Worm (Caenorhabditis elegans) whole organism, L1 larva: ENCODE measurements around the gene W06H8.6.

ENCODE experiments used
- C04F5.9 ChIP-seq: sonication (generic microtip); optimal IDR thresholded peaks from 2 replicates; lab custom pipeline; 2016; ENCODE audit warnings: missing genetic modification characterization, missing compliant biosample characterization
- C16A3.4 ChIP-seq: fragments of 150-350 bp; optimal IDR thresholded peaks from 2 replicates; lab custom pipeline; 2014; ENCODE audit warnings: missing biosample characterization, missing genetic modification characterization
- Y116A8C.19 ChIP-seq: sonication (generic microtip); optimal IDR thresholded peaks from 2 replicates; lab custom pipeline; 2016; ENCODE audit warnings: missing compliant biosample characterization, missing genetic modification characterization, borderline replicate concordance
- aha-1 ChIP-seq: fragments of 150-350 bp; optimal IDR thresholded peaks from 2 replicates; lab custom pipeline; 2014; ENCODE audit warnings: missing biosample characterization, missing genetic modification characterization
- ama-1 ChIP-seq: fragments of 150-350 bp; optimal IDR thresholded peaks from 2 replicates; lab custom pipeline; 2014
- ceh-63 ChIP-seq: fragments of 200-800 bp; sonication (Bioruptor generic); optimal IDR thresholded peaks from 2 replicates; lab custom pipeline; 2018; ENCODE audit warnings: mild to moderate bottlenecking, missing genetic modification characterization, missing compliant biosample characterization
- ceh-8 ChIP-seq: fragments of 200-800 bp; sonication (Bioruptor generic); optimal IDR thresholded peaks from 2 replicates; lab custom pipeline; 2018; ENCODE audit warnings: mild to moderate bottlenecking, missing genetic modification characterization, moderate library complexity, missing compliant biosample characterization
- ceh-88 ChIP-seq: fragments of 200-800 bp; sonication (Bioruptor generic); IDR thresholded peaks from 2 replicates; pipeline ENCODE4 v1.3.6; 2022; ENCODE audit warnings: missing genetic modification characterization, missing compliant biosample characterization
- ceh-90 ChIP-seq: sonication (generic microtip); optimal IDR thresholded peaks from 2 replicates; lab custom pipeline; 2016; ENCODE audit warnings: missing genetic modification characterization, missing compliant biosample characterization
- dpl-1 ChIP-seq, 3 experiments: fragments of 150-350 bp in 2 of 3; sonication (generic microtip) in 1 of 3; optimal IDR thresholded peaks; 2 replicates each; lab custom pipeline; 2014 to 2017; ENCODE audit warnings: missing biosample characterization in 3 of 3, missing genetic modification characterization in 3 of 3, missing genetic modification reagents in 3 of 3
- dsc-1 ChIP-seq: sonication (generic microtip); optimal IDR thresholded peaks from 2 replicates; lab custom pipeline; 2016; ENCODE audit warnings: mild to moderate bottlenecking, missing genetic modification characterization, missing compliant biosample characterization
- efl-1 ChIP-seq, 4 experiments: fragments of 150-350 bp; optimal IDR thresholded peaks in 3 of 4; peaks in 1 of 4; 1 replicate in 1 of 4; 2 replicates in 3 of 4; lab custom pipeline; 2014; ENCODE audit warnings: missing biosample characterization in 2 of 4, missing genetic modification characterization in 2 of 4, missing genetic modification reagents in 2 of 4
- efl-3 ChIP-seq: fragments of 200-800 bp; sonication (Bioruptor generic); optimal IDR thresholded peaks from 2 replicates; lab custom pipeline; 2018; ENCODE audit warnings: mild to moderate bottlenecking, missing genetic modification characterization, missing compliant biosample characterization
- egl-13 ChIP-seq: sonication (generic microtip); optimal IDR thresholded peaks from 2 replicates; lab custom pipeline; 2016; ENCODE audit warnings: missing genotype, missing genetic modification reagents, missing genetic modification characterization, missing compliant biosample characterization
- egl-27 ChIP-seq, 2 experiments: fragments of 150-350 bp in 1 of 2; sonication (generic microtip); optimal IDR thresholded peaks; 3 replicates each; lab custom pipeline; 2017 to 2018; ENCODE audit warnings: missing biosample characterization in 2 of 2, missing genetic modification characterization in 2 of 2, missing genetic modification reagents in 2 of 2
- elt-2 ChIP-seq: sonication (generic microtip); optimal IDR thresholded peaks from 2 replicates; lab custom pipeline; 2016; ENCODE audit warnings: missing genetic modification characterization, mild to moderate bottlenecking, inconsistent platforms, missing compliant biosample characterization, missing genetic modification reagents
- elt-3 ChIP-seq, 6 experiments: fragments of 150-350 bp in 1 of 6; sonication (generic microtip); optimal IDR thresholded peaks; 2 replicates each; lab custom pipeline; 2017 to 2018; ENCODE audit warnings: missing biosample characterization in 6 of 6, missing genetic modification characterization in 6 of 6, inconsistent platforms in 1 of 6
- fkh-8 ChIP-seq: sonication (generic microtip); optimal IDR thresholded peaks from 2 replicates; lab custom pipeline; 2016; ENCODE audit warnings: mild to moderate bottlenecking, missing genetic modification characterization, missing compliant biosample characterization
- fos-1 ChIP-seq: fragments of 150-350 bp; optimal IDR thresholded peaks from 2 replicates; lab custom pipeline; 2014; ENCODE audit warnings: missing biosample characterization, missing genetic modification characterization
- grh-1 ChIP-seq: fragments of 200-800 bp; sonication (Bioruptor generic); IDR thresholded peaks from 2 replicates; pipeline ENCODE4 v1.3.6; 2022; ENCODE audit warnings: missing genetic modification reagents, missing genetic modification characterization, missing compliant biosample characterization
- hlh-4 ChIP-seq: sonication (generic microtip); optimal IDR thresholded peaks from 2 replicates; lab custom pipeline; 2016; ENCODE audit warnings: mild to moderate bottlenecking, missing genetic modification characterization, missing compliant biosample characterization
- hpl-2 ChIP-seq: fragments of 150-350 bp; optimal IDR thresholded peaks from 2 replicates; lab custom pipeline; 2014; ENCODE audit warnings: missing biosample characterization, missing genetic modification reagents, missing genetic modification characterization
- irx-1 ChIP-seq: sonication (generic microtip); optimal IDR thresholded peaks from 2 replicates; lab custom pipeline; 2016; ENCODE audit warnings: missing genetic modification characterization, missing compliant biosample characterization
- jun-1 ChIP-seq: fragments of 150-350 bp; optimal IDR thresholded peaks from 2 replicates; lab custom pipeline; 2014; ENCODE audit warnings: missing biosample characterization, missing genetic modification reagents, missing genetic modification characterization
- lin-13 ChIP-seq: fragments of 150-350 bp; optimal IDR thresholded peaks from 2 replicates; lab custom pipeline; 2014; ENCODE audit warnings: missing biosample characterization, missing genetic modification reagents, missing genetic modification characterization
- lin-14 ChIP-seq: fragments of 200-800 bp; sonication (Bioruptor generic); optimal IDR thresholded peaks from 2 replicates; lab custom pipeline; 2018; ENCODE audit warnings: mild to moderate bottlenecking, missing genetic modification characterization, moderate library complexity, missing compliant biosample characterization
- lin-15B ChIP-seq: fragments of 150-350 bp; sonication (generic microtip); optimal IDR thresholded peaks from 3 replicates; lab custom pipeline; 2014; ENCODE audit warnings: missing biosample characterization, missing genetic modification characterization
- lin-35 ChIP-seq, 2 experiments: fragments of 150-350 bp; optimal IDR thresholded peaks; 2 replicates each; lab custom pipeline; 2014; ENCODE audit warnings: missing biosample characterization in 2 of 2, missing genetic modification characterization in 2 of 2, missing genetic modification reagents in 2 of 2
- lin-39 ChIP-seq: fragments of 150-350 bp; optimal IDR thresholded peaks from 2 replicates; lab custom pipeline; 2014; ENCODE audit warnings: missing biosample characterization, missing genetic modification reagents, missing genetic modification characterization
- lsy-2 ChIP-seq, 2 experiments: fragments of 150-350 bp; optimal IDR thresholded peaks; 2 replicates each; lab custom pipeline; 2014; ENCODE audit warnings: missing biosample characterization in 2 of 2, missing genetic modification characterization in 2 of 2
- mef-2 ChIP-seq: fragments of 150-350 bp; optimal IDR thresholded peaks from 2 replicates; lab custom pipeline; 2014; ENCODE audit warnings: missing biosample characterization, missing genetic modification characterization
- nhr-11 ChIP-seq: fragments of 150-350 bp; optimal IDR thresholded peaks from 2 replicates; lab custom pipeline; 2014; ENCODE audit warnings: missing biosample characterization, missing genetic modification characterization
- nhr-12 ChIP-seq: sonication (generic microtip); optimal IDR thresholded peaks from 2 replicates; lab custom pipeline; 2017; ENCODE audit warnings: missing biosample characterization, missing genetic modification characterization
- nhr-19 ChIP-seq: fragments of 200-800 bp; sonication (Bioruptor generic); conservative IDR thresholded peaks from 2 replicates; pipeline ENCODE4 v1.3.6; 2022; ENCODE audit warnings: missing genetic modification characterization, missing compliant biosample characterization
- nhr-47 ChIP-seq: sonication (generic microtip); optimal IDR thresholded peaks from 2 replicates; lab custom pipeline; 2016; ENCODE audit warnings: mild to moderate bottlenecking, missing genetic modification characterization, moderate library complexity, missing compliant biosample characterization
- nhr-71 ChIP-seq: sonication (generic microtip); optimal IDR thresholded peaks from 2 replicates; lab custom pipeline; 2016; ENCODE audit warnings: mild to moderate bottlenecking, missing genetic modification characterization, moderate library complexity, missing compliant biosample characterization
- nhr-84 ChIP-seq: sonication (generic microtip); optimal IDR thresholded peaks from 2 replicates; lab custom pipeline; 2017; ENCODE audit warnings: missing biosample characterization, missing genetic modification characterization
- nhr-85 ChIP-seq: sonication (generic microtip); peaks from one replicate; lab custom pipeline; 2016; ENCODE audit warnings: missing genetic modification characterization, inconsistent platforms, missing compliant biosample characterization
- nhr-90 ChIP-seq: sonication (generic microtip); optimal IDR thresholded peaks from 2 replicates; lab custom pipeline; 2016; ENCODE audit warnings: mild to moderate bottlenecking, missing genetic modification characterization, missing compliant biosample characterization; ENCODE audit not compliant: poor library complexity
- pag-3 ChIP-seq: sonication (generic microtip); optimal IDR thresholded peaks from 2 replicates; lab custom pipeline; 2017; ENCODE audit warnings: missing genetic modification characterization, mild to moderate bottlenecking, missing compliant biosample characterization, antibody characterized with exemption, borderline replicate concordance; ENCODE audit not compliant: insufficient read depth
- pax-3 ChIP-seq: fragments of 200-800 bp; sonication (Bioruptor generic); optimal IDR thresholded peaks from 2 replicates; lab custom pipeline; 2018; ENCODE audit warnings: mild to moderate bottlenecking, missing genetic modification characterization, moderate library complexity, missing compliant biosample characterization
- rnt-1 ChIP-seq: sonication (generic microtip); optimal IDR thresholded peaks from 2 replicates; lab custom pipeline; 2016; ENCODE audit warnings: mild to moderate bottlenecking, missing genetic modification characterization, moderate library complexity, missing compliant biosample characterization
- sox-4 ChIP-seq: sonication (generic microtip); optimal IDR thresholded peaks from 2 replicates; lab custom pipeline; 2016; ENCODE audit warnings: missing genetic modification characterization, missing compliant biosample characterization
- sptf-1 ChIP-seq: fragments of 150-350 bp; optimal IDR thresholded peaks from 2 replicates; lab custom pipeline; 2014; ENCODE audit warnings: missing biosample characterization, missing genetic modification characterization
- swsn-7 ChIP-seq: sonication (generic microtip); optimal IDR thresholded peaks from 2 replicates; lab custom pipeline; 2016; ENCODE audit warnings: missing genetic modification characterization, missing compliant biosample characterization
- tbx-2 ChIP-seq: sonication (generic microtip); optimal IDR thresholded peaks from 2 replicates; lab custom pipeline; 2016; ENCODE audit warnings: missing genetic modification characterization, missing compliant biosample characterization
- unc-130 ChIP-seq: fragments of 150-350 bp; optimal IDR thresholded peaks from 2 replicates; lab custom pipeline; 2017; ENCODE audit warnings: missing biosample characterization, missing genetic modification characterization, inconsistent platforms
- unc-30 ChIP-seq: sonication (generic microtip); optimal IDR thresholded peaks from 2 replicates; lab custom pipeline; 2017; ENCODE audit warnings: missing biosample characterization, missing genetic modification characterization
- unc-98 ChIP-seq: fragments of 200-800 bp; sonication (Bioruptor generic); IDR thresholded peaks from 2 replicates; pipeline ENCODE4 v1.3.6; 2022; ENCODE audit warnings: missing genetic modification characterization, missing compliant biosample characterization
- zip-4 ChIP-seq: fragments of 200-800 bp; sonication (Bioruptor generic); optimal IDR thresholded peaks from 2 replicates; lab custom pipeline; 2018; ENCODE audit warnings: mild to moderate bottlenecking, missing genetic modification characterization, moderate library complexity, missing compliant biosample characterization
- ztf-11 ChIP-seq, 2 experiments: sonication (generic microtip); optimal IDR thresholded peaks; 2 replicates each; lab custom pipeline; 2016 to 2017; ENCODE audit warnings: missing genetic modification characterization in 2 of 2, missing biosample characterization in 1 of 2, missing compliant biosample characterization in 1 of 2
- ztf-4 ChIP-seq: fragments of 150-350 bp; optimal IDR thresholded peaks from 2 replicates; lab custom pipeline; 2014; ENCODE audit warnings: missing biosample characterization, missing genetic modification characterization

Gene W06H8.6

DNA sequence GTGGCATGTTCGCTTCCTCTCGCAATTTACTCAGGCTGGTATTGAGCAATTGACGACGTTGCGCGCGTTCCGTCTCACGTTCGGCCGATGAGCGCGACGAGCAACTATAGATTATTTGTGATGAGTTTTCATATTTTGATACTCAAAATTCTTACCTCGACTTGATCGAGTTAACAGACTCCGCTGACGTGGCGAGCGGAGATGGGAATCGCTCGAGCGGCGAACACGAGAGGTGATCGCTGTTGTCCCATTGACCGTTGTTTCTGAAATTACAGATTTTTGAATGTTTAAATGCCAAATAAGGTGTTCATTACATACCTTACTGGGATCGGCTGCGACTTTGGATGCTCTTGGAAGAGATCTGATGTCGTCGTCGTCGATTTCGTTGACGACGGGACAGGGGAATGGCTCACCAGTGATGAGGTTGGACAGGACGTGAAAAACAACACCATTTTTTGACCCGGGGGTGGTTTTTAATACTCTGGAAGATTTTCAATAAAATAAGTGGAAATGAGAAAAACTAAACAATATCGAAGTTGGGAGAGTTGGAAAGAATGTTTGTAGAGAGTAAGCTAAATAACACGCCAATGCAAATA, at the start of gene W06H8.6:
TSS of gene W06H8.6 (minus strand) at position 481 of the 596 bp plus-strand sequence.
- TF ChIP-seq pax-3 (tag; lab: Kevin White, UChicago): peak; percentile 46
- no peak for TF ChIP-seq nhr-84 (tag; lab: Kevin White, UChicago)
- TF ChIP-seq egl-27 (tag; optimal IDR thresholded peaks at IDR 0.05; lab: Kevin White, UChicago): no peak
- no peak for TF ChIP-seq C16A3.4
- peak; percentile 23 for TF ChIP-seq ceh-8
- no peak for TF ChIP-seq lsy-2 (tag; optimal IDR thresholded peaks at IDR 0.05; lab: Kevin White, UChicago)
- no peak for TF ChIP-seq nhr-47 (tag; lab: Kevin White, UChicago)
- TF ChIP-seq unc-30 (tag; lab: Kevin White, UChicago): no peak
- no peak for TF ChIP-seq lin-15B (tag; lab: Kevin White, UChicago)
- no peak for TF ChIP-seq ztf-11 (tag; optimal IDR thresholded peaks at IDR 0.05; lab: Kevin White, UChicago)
- TF ChIP-seq nhr-71 (tag; lab: Kevin White, UChicago): no peak
- no peak for TF ChIP-seq tbx-2 (tag; lab: Kevin White, UChicago)
- no peak for TF ChIP-seq ztf-4 (tag; lab: Kevin White, UChicago)
- TF ChIP-seq efl-1 (optimal IDR thresholded peaks at IDR 0.05; lab: Kevin White, UChicago): no peak
- TF ChIP-seq efl-1 (GFP tag; optimal IDR thresholded peaks at IDR 0.05 in 1 of 2; lab: Kevin White, UChicago): peak in 1 of 2 experiments; percentile 81
- no peak for TF ChIP-seq lin-14 (GFP tag; lab: Kevin White, UChicago)
- peak; percentile 37 for TF ChIP-seq ceh-63 (GFP tag; lab: Kevin White, UChicago)
- no peak for TF ChIP-seq zip-4 (GFP tag; lab: Kevin White, UChicago)
- TF ChIP-seq jun-1 (tag; lab: Kevin White, UChicago): no peak
- TF ChIP-seq elt-3 (tag; optimal IDR thresholded peaks at IDR 0.05; lab: Kevin White, UChicago): no peak
- TF ChIP-seq efl-3: no peak
- no peak for TF ChIP-seq sptf-1 (tag; lab: Kevin White, UChicago)
- TF ChIP-seq ama-1: peak; percentile 25
- TF ChIP-seq unc-130 (tag; lab: Kevin White, UChicago): no peak
- TF ChIP-seq swsn-7 (tag; lab: Kevin White, UChicago): no peak
- no peak for TF ChIP-seq ceh-88 (GFP tag; lab: Robert Waterston, UW)
- TF ChIP-seq lin-35 (GFP tag; optimal IDR thresholded peaks at IDR 0.05; lab: Kevin White, UChicago): no peak
- no peak for TF ChIP-seq pag-3
- no peak for TF ChIP-seq irx-1 (tag; lab: Kevin White, UChicago)
- no peak for TF ChIP-seq C04F5.9 (tag; lab: Kevin White, UChicago)
- TF ChIP-seq egl-13: no peak
- TF ChIP-seq nhr-12 (tag; lab: Kevin White, UChicago): no peak
- no peak for TF ChIP-seq aha-1 (tag; lab: Kevin White, UChicago)
- no peak for TF ChIP-seq mef-2 (tag; lab: Kevin White, UChicago)
- TF ChIP-seq ceh-90 (tag; lab: Kevin White, UChicago): no peak
- TF ChIP-seq lin-13 (GFP tag; lab: Kevin White, UChicago): no peak
- TF ChIP-seq fkh-8 (tag; lab: Kevin White, UChicago): no peak
- no peak for TF ChIP-seq elt-2
- TF ChIP-seq fos-1: no peak
- TF ChIP-seq nhr-11: no peak
- TF ChIP-seq lin-39: no peak
- TF ChIP-seq dsc-1 (tag; lab: Kevin White, UChicago): no peak
- TF ChIP-seq hlh-4 (tag; lab: Kevin White, UChicago): no peak
- TF ChIP-seq unc-98 (GFP tag; lab: Robert Waterston, UW): no peak
- peak; percentile 30 for TF ChIP-seq grh-1 (GFP tag; lab: Robert Waterston, UW)
- TF ChIP-seq nhr-19 (GFP tag; lab: Robert Waterston, UW): no peak
- TF ChIP-seq sox-4 (tag; lab: Kevin White, UChicago): no peak
- no peak for TF ChIP-seq hpl-2 (GFP tag; lab: Kevin White, UChicago)
- TF ChIP-seq nhr-85 (tag; lab: Kevin White, UChicago): peak; percentile 62
- TF ChIP-seq rnt-1 (tag; lab: Kevin White, UChicago): peak; percentile 6
- no peak for TF ChIP-seq dpl-1 (GFP tag; optimal IDR thresholded peaks at IDR 0.05; lab: Kevin White, UChicago)
- TF ChIP-seq Y116A8C.19 (tag; lab: Kevin White, UChicago): no peak
- TF ChIP-seq nhr-90: peak; percentile 39
